Worm (Caenorhabditis elegans) whole organism, young adult: ENCODE data around the gene W03F9.1.
A peak's percentile ranks its signal among the peaks of the same experiment; 100 is the strongest.

Source experiments
- B0336.3 ChIP-seq: fragments of 200-800 bp; sonication (Bioruptor generic); IDR thresholded peaks from 2 replicates; pipeline ENCODE4 v1.3.6; 2022; ENCODE audit warnings: missing genetic modification characterization, missing compliant biosample characterization
- C06A6.2 ChIP-seq: fragments of 200-800 bp; sonication (Bioruptor generic); conservative IDR thresholded peaks from 2 replicates; pipeline ENCODE4 v1.3.6; 2022; ENCODE audit warnings: missing genetic modification characterization, missing compliant biosample characterization
- F55B11.4 ChIP-seq: sonication (generic microtip); optimal IDR thresholded peaks from 2 replicates; lab custom pipeline; 2016; ENCODE audit warnings: missing compliant biosample characterization, missing genetic modification characterization, borderline replicate concordance; ENCODE audit not compliant: insufficient read depth
- F57A8.1 ChIP-seq: fragments of 200-800 bp; sonication (Bioruptor generic); optimal IDR thresholded peaks from 2 replicates; lab custom pipeline; 2018; ENCODE audit warnings: mild to moderate bottlenecking, missing genetic modification characterization, moderate library complexity, missing compliant biosample characterization
- K12H6.12 ChIP-seq: fragments of 200-800 bp; sonication (Bioruptor generic); optimal IDR thresholded peaks from 2 replicates; lab custom pipeline; 2018; ENCODE audit warnings: mild to moderate bottlenecking, missing genetic modification characterization, missing compliant biosample characterization
- T26A5.8 ChIP-seq: sonication (generic microtip); optimal IDR thresholded peaks from 2 replicates; lab custom pipeline; 2016; ENCODE audit warnings: missing genetic modification characterization, missing compliant biosample characterization
- Y56A3A.18 ChIP-seq: fragments of 200-800 bp; sonication (Bioruptor generic); IDR thresholded peaks from 2 replicates; pipeline ENCODE4 v1.3.6; 2022; ENCODE audit warnings: missing genetic modification reagents, missing genetic modification characterization, missing compliant biosample characterization
- Y79H2A.3 ChIP-seq: fragments of 200-800 bp; sonication (Bioruptor generic); conservative IDR thresholded peaks from 2 replicates; pipeline ENCODE4 v1.3.6; 2022; ENCODE audit warnings: missing genetic modification reagents, missing genetic modification characterization, missing compliant biosample characterization
- Y95B8A.8 ChIP-seq: fragments of 200-800 bp; sonication (Bioruptor generic); IDR thresholded peaks from 2 replicates; pipeline ENCODE4 v1.3.6; 2022; ENCODE audit warnings: missing genetic modification reagents, missing genetic modification characterization, missing compliant biosample characterization
- attf-3 ChIP-seq: fragments of 200-800 bp; sonication (Bioruptor generic); conservative IDR thresholded peaks from 2 replicates; pipeline ENCODE4 v1.3.6; 2022; ENCODE audit warnings: missing genetic modification reagents, missing genetic modification characterization, missing compliant biosample characterization
- attf-5 ChIP-seq: fragments of 200-800 bp; sonication (Bioruptor generic); optimal IDR thresholded peaks from 2 replicates; lab custom pipeline; 2018; ENCODE audit warnings: mild to moderate bottlenecking, missing genetic modification characterization, missing compliant biosample characterization
- bed-1 ChIP-seq: fragments of 200-800 bp; sonication (Bioruptor generic); IDR thresholded peaks from 2 replicates; pipeline ENCODE4 v1.3.6; 2022; ENCODE audit warnings: missing genetic modification reagents, missing genetic modification characterization, missing compliant biosample characterization
- bed-2 ChIP-seq: fragments of 200-800 bp; sonication (Bioruptor generic); IDR thresholded peaks from 2 replicates; pipeline ENCODE4 v1.3.6; 2022; ENCODE audit warnings: missing genetic modification reagents, missing genetic modification characterization, missing compliant biosample characterization
- ccch-3 ChIP-seq: fragments of 200-800 bp; sonication (Bioruptor generic); optimal IDR thresholded peaks from 2 replicates; lab custom pipeline; 2018; ENCODE audit warnings: mild to moderate bottlenecking, missing genetic modification characterization, missing compliant biosample characterization
- cebp-2 ChIP-seq: fragments of 200-800 bp; sonication (Bioruptor generic); IDR thresholded peaks from 2 replicates; pipeline ENCODE4 v1.3.6; 2022; ENCODE audit warnings: missing genetic modification characterization, missing compliant biosample characterization
- ceh-27 ChIP-seq: fragments of 200-800 bp; sonication (Bioruptor generic); optimal IDR thresholded peaks from 2 replicates; lab custom pipeline; 2018; ENCODE audit warnings: mild to moderate bottlenecking, missing genetic modification characterization, moderate library complexity, missing compliant biosample characterization
- ceh-40 ChIP-seq: fragments of 200-800 bp; sonication (Bioruptor generic); IDR thresholded peaks from 2 replicates; pipeline ENCODE4 v1.3.6; 2022; ENCODE audit warnings: missing genetic modification characterization, missing compliant biosample characterization
- chd-7 ChIP-seq: sonication (generic microtip); optimal IDR thresholded peaks from 2 replicates; lab custom pipeline; 2016; ENCODE audit warnings: mild to moderate bottlenecking, missing genetic modification characterization, moderate library complexity, missing compliant biosample characterization
- efl-1 ChIP-seq: fragments of 150-350 bp; optimal IDR thresholded peaks from 2 replicates; lab custom pipeline; 2014; ENCODE audit warnings: missing biosample characterization, missing genetic modification reagents, missing genetic modification characterization
- egl-18 ChIP-seq: fragments of 200-800 bp; sonication (Bioruptor generic); IDR thresholded peaks from 2 replicates; pipeline ENCODE4 v1.3.6; 2022; ENCODE audit warnings: missing genetic modification reagents, missing genetic modification characterization, missing compliant biosample characterization
- him-1 ChIP-seq: sonication (generic microtip); optimal IDR thresholded peaks from 2 replicates; lab custom pipeline; 2016; ENCODE audit warnings: missing genotype, missing genetic modification reagents, missing genetic modification characterization, missing compliant biosample characterization
- hlh-12 ChIP-seq: sonication (generic microtip); optimal IDR thresholded peaks from 2 replicates; lab custom pipeline; 2016; ENCODE audit warnings: missing genetic modification characterization, missing compliant biosample characterization
- hsf-1 ChIP-seq: fragments of 200-800 bp; sonication (Bioruptor generic); IDR thresholded peaks from 2 replicates; pipeline ENCODE4 v1.3.6; 2022; ENCODE audit warnings: missing genetic modification reagents, missing genetic modification characterization, missing compliant biosample characterization
- let-526 ChIP-seq: fragments of 200-800 bp; sonication (Bioruptor generic); IDR thresholded peaks from 2 replicates; pipeline ENCODE4 v1.3.6; 2022; ENCODE audit warnings: missing genetic modification reagents, missing genetic modification characterization, missing compliant biosample characterization
- let-607 ChIP-seq, 2 experiments: fragments of 200-800 bp in 1 of 2; sonication (Bioruptor generic) in 1 of 2; sonication (generic microtip) in 1 of 2; optimal IDR thresholded peaks; 2 replicates each; lab custom pipeline; 2016 to 2018; ENCODE audit warnings: mild to moderate bottlenecking in 2 of 2, missing compliant biosample characterization in 2 of 2, missing genetic modification characterization in 2 of 2, moderate library complexity in 2 of 2, missing genotype in 1 of 2
- lin-54 ChIP-seq: fragments of 200-800 bp; sonication (Bioruptor generic); optimal IDR thresholded peaks from 2 replicates; lab custom pipeline; 2018; ENCODE audit warnings: mild to moderate bottlenecking, missing genetic modification characterization, missing compliant biosample characterization
- madf-3 ChIP-seq: fragments of 200-800 bp; sonication (Bioruptor generic); IDR thresholded peaks from 2 replicates; pipeline ENCODE4 v1.3.6; 2022; ENCODE audit warnings: missing genetic modification reagents, missing genetic modification characterization, missing compliant biosample characterization
- madf-6 ChIP-seq: fragments of 200-800 bp; sonication (Bioruptor generic); IDR thresholded peaks from 2 replicates; pipeline ENCODE4 v1.3.6; 2022; ENCODE audit warnings: missing genetic modification reagents, missing genetic modification characterization, missing compliant biosample characterization
- madf-8 ChIP-seq: fragments of 200-800 bp; sonication (Bioruptor generic); conservative IDR thresholded peaks from 2 replicates; pipeline ENCODE4 v1.3.6; 2022; ENCODE audit warnings: missing genetic modification reagents, missing genetic modification characterization, missing compliant biosample characterization
- mcd-1 ChIP-seq: fragments of 200-800 bp; sonication (Bioruptor generic); IDR thresholded peaks from 2 replicates; pipeline ENCODE4 v1.3.6; 2022; ENCODE audit warnings: missing genetic modification reagents, missing genetic modification characterization, missing compliant biosample characterization
- nfya-1 ChIP-seq: sonication (generic microtip); optimal IDR thresholded peaks from 2 replicates; lab custom pipeline; 2017; ENCODE audit warnings: antibody characterized with exemption, missing compliant biosample characterization, missing genetic modification characterization, borderline replicate concordance; ENCODE audit not compliant: insufficient read depth
- nhr-90 ChIP-seq: sonication (generic microtip); optimal IDR thresholded peaks from 2 replicates; lab custom pipeline; 2016; ENCODE audit warnings: missing genotype, mild to moderate bottlenecking, missing genetic modification characterization, missing compliant biosample characterization
- pbrm-1 ChIP-seq: fragments of 200-800 bp; sonication (Bioruptor generic); IDR thresholded peaks from 2 replicates; pipeline ENCODE4 v1.3.6; 2022; ENCODE audit warnings: missing genetic modification reagents, missing genetic modification characterization, missing compliant biosample characterization
- rec-8 ChIP-seq, 2 experiments: sonication (generic microtip); optimal IDR thresholded peaks; 2 replicates each; lab custom pipeline; 2016; ENCODE audit warnings: mild to moderate bottlenecking in 2 of 2, missing genetic modification characterization in 2 of 2, missing genetic modification reagents in 2 of 2, missing genotype in 2 of 2, missing biosample characterization in 1 of 2, missing compliant biosample characterization in 1 of 2, moderate library complexity in 1 of 2
- repo-1 ChIP-seq: sonication (generic microtip); optimal IDR thresholded peaks from 2 replicates; lab custom pipeline; 2017; ENCODE audit warnings: mild to moderate bottlenecking, missing genetic modification characterization, missing compliant biosample characterization
- rpc-1 ChIP-seq, 2 experiments: fragments of 150-350 bp in 1 of 2; sonication (generic microtip) in 1 of 2; optimal IDR thresholded peaks; 2 replicates each; lab custom pipeline; 2014 to 2018; ENCODE audit warnings: missing biosample characterization in 1 of 2, missing genetic modification characterization in 1 of 2, missing genetic modification reagents in 1 of 2, missing genotype in 1 of 2
- sdz-38 ChIP-seq: sonication (generic microtip); optimal IDR thresholded peaks from 2 replicates; lab custom pipeline; 2016; ENCODE audit warnings: missing genotype, missing genetic modification characterization, missing compliant biosample characterization
- snpc-1.1 ChIP-seq: sonication (generic microtip); optimal IDR thresholded peaks from 2 replicates; lab custom pipeline; 2017; ENCODE audit warnings: missing genetic modification characterization, mild to moderate bottlenecking, missing compliant biosample characterization, antibody characterized with exemption, moderate library complexity, missing genotype, missing genetic modification reagents; ENCODE audit not compliant: insufficient read depth
- snpc-1.3 ChIP-seq: sonication (generic microtip); optimal IDR thresholded peaks from 2 replicates; lab custom pipeline; 2017; ENCODE audit warnings: missing genetic modification characterization, mild to moderate bottlenecking, missing compliant biosample characterization, antibody characterized with exemption, moderate library complexity, missing genotype, missing genetic modification reagents; ENCODE audit not compliant: insufficient read depth
- snpc-3.4 ChIP-seq: sonication (generic microtip); optimal IDR thresholded peaks from 2 replicates; lab custom pipeline; 2017; ENCODE audit warnings: missing genetic modification characterization, mild to moderate bottlenecking, missing compliant biosample characterization, antibody characterized with exemption, moderate library complexity, missing genotype, missing genetic modification reagents
- tbp1 ChIP-seq: fragments of 200-800 bp; sonication (Bioruptor generic); optimal IDR thresholded peaks from 2 replicates; lab custom pipeline; 2018; ENCODE audit warnings: mild to moderate bottlenecking, missing genetic modification characterization, missing compliant biosample characterization
- tlf-1 ChIP-seq: fragments of 200-800 bp; sonication (Bioruptor generic); optimal IDR thresholded peaks from 2 replicates; lab custom pipeline; 2018; ENCODE audit warnings: mild to moderate bottlenecking, missing genetic modification characterization, missing compliant biosample characterization
- unc-130 ChIP-seq: sonication (generic microtip); optimal IDR thresholded peaks from 2 replicates; lab custom pipeline; 2016; ENCODE audit warnings: missing genetic modification reagents, missing genetic modification characterization, missing compliant biosample characterization
- unc-62 ChIP-seq: fragments of 150-350 bp; optimal IDR thresholded peaks from 2 replicates; lab custom pipeline; 2014; ENCODE audit warnings: missing biosample characterization, missing genetic modification reagents, missing genetic modification characterization
- ztf-25 ChIP-seq: fragments of 200-800 bp; sonication (Bioruptor generic); IDR thresholded peaks from 2 replicates; pipeline ENCODE4 v1.3.6; 2022; ENCODE audit warnings: missing genetic modification reagents, missing genetic modification characterization, missing compliant biosample characterization
- ztf-26 ChIP-seq: sonication (generic microtip); optimal IDR thresholded peaks from 2 replicates; lab custom pipeline; 2017; ENCODE audit warnings: missing genetic modification characterization, missing compliant biosample characterization
- ztf-28 ChIP-seq: fragments of 200-800 bp; sonication (Bioruptor generic); IDR thresholded peaks from 2 replicates; pipeline ENCODE4 v1.3.6; 2022; ENCODE audit warnings: missing genetic modification reagents, missing genetic modification characterization, missing compliant biosample characterization
- ztf-6 ChIP-seq: fragments of 200-800 bp; sonication (Bioruptor generic); IDR thresholded peaks from 2 replicates; pipeline ENCODE4 v1.3.6; 2022; ENCODE audit warnings: missing genetic modification reagents, missing genetic modification characterization, missing compliant biosample characterization

Gene W03F9.1

ce11 chrV:126610-127009 is at the start of gene W03F9.1 (continued):
- no peak for TF ChIP-seq Y79H2A.3
- TF ChIP-seq nfya-1 (tag; lab: Kevin White, UChicago): no peak
- no peak for TF ChIP-seq ztf-28 (GFP tag; lab: Robert Waterston, UW)
- TF ChIP-seq bed-1 (GFP tag; lab: Robert Waterston, UW): no peak
- peak; percentile 66 for TF ChIP-seq madf-6 (GFP tag; lab: Robert Waterston, UW)
- no peak for TF ChIP-seq ceh-27 (GFP tag; lab: Kevin White, UChicago)
- peak; percentile 40 for TF ChIP-seq tbp1 (GFP tag; lab: Kevin White, UChicago)
- TF ChIP-seq hlh-12 (tag; lab: Kevin White, UChicago): no peak
- TF ChIP-seq madf-8 (GFP tag; lab: Robert Waterston, UW): no peak
- no peak for TF ChIP-seq Y56A3A.18 (GFP tag; lab: Robert Waterston, UW)
- no peak for TF ChIP-seq sdz-38 (tag; lab: Kevin White, UChicago)
- TF ChIP-seq snpc-3.4: peak; percentile 59
- TF ChIP-seq let-526 (GFP tag; lab: Robert Waterston, UW): no peak
- peak; percentile 80 for TF ChIP-seq snpc-1.3 (tag; lab: Kevin White, UChicago)
- TF ChIP-seq K12H6.12 (tag; lab: Kevin White, UChicago): no peak
- TF ChIP-seq T26A5.8 (tag; lab: Kevin White, UChicago): no peak
- peak in 1 of 2 experiments; percentile 57 for TF ChIP-seq let-607 (tag; optimal IDR thresholded peaks at IDR 0.05; lab: Kevin White, UChicago)
- TF ChIP-seq ztf-26: peak; percentile 27
- TF ChIP-seq unc-130: no peak
- TF ChIP-seq efl-1 (GFP tag; lab: Kevin White, UChicago): peak; percentile 42
- TF ChIP-seq pbrm-1 (GFP tag; lab: Robert Waterston, UW): peak; percentile 35; the same call in 1 of the 2 replicates
- TF ChIP-seq rpc-1 (optimal IDR thresholded peaks at IDR 0.05; lab: Kevin White, UChicago): peak; percentile 41
- no peak for TF ChIP-seq rpc-1 (tag; optimal IDR thresholded peaks at IDR 0.05; lab: Kevin White, UChicago)
- TF ChIP-seq F57A8.1 (GFP tag; lab: Kevin White, UChicago): no peak
- TF ChIP-seq him-1 (tag; lab: Kevin White, UChicago): no peak
- TF ChIP-seq rec-8 (tag; optimal IDR thresholded peaks at IDR 0.05; lab: Kevin White, UChicago): no peak
- no peak for TF ChIP-seq egl-18
- no peak for TF ChIP-seq madf-3 (GFP tag; lab: Robert Waterston, UW)
- TF ChIP-seq hsf-1: peak; percentile 98
- no peak for TF ChIP-seq unc-62
- TF ChIP-seq cebp-2 (GFP tag; lab: Robert Waterston, UW): no peak
- no peak for TF ChIP-seq bed-2 (GFP tag; lab: Robert Waterston, UW)
- TF ChIP-seq attf-3: peak; percentile 59
- TF ChIP-seq ztf-6: no peak
- TF ChIP-seq chd-7 (tag; lab: Kevin White, UChicago): no peak
- no peak for TF ChIP-seq ceh-40 (GFP tag; lab: Robert Waterston, UW)
- TF ChIP-seq mcd-1 (GFP tag; lab: Robert Waterston, UW): peak; percentile 62
- peak; percentile 71; the same call in 1 of the 2 replicates for TF ChIP-seq Y95B8A.8 (GFP tag; lab: Robert Waterston, UW)
- no peak for TF ChIP-seq ztf-25
- TF ChIP-seq B0336.3 (GFP tag; lab: Robert Waterston, UW): peak; percentile 48; the same call in 1 of the 2 replicates
- TF ChIP-seq F55B11.4: no peak
- no peak for TF ChIP-seq nhr-90 (tag; lab: Kevin White, UChicago)
- no peak for TF ChIP-seq ccch-3 (GFP tag; lab: Kevin White, UChicago)
- no peak for TF ChIP-seq repo-1
- TF ChIP-seq attf-5 (GFP tag; lab: Kevin White, UChicago): peak; percentile 57
- TF ChIP-seq snpc-1.1 (tag; lab: Kevin White, UChicago): peak; percentile 30
- no peak for TF ChIP-seq C06A6.2 (GFP tag; lab: Robert Waterston, UW)
- peak; percentile 75 for TF ChIP-seq lin-54 (GFP tag; lab: Kevin White, UChicago)
- peak; percentile 48 for TF ChIP-seq tlf-1 (GFP tag; lab: Kevin White, UChicago)
